Worm (Caenorhabditis elegans) whole organism, early embryonic: ENCODE results near the gene ntl-9.

Experiments
- B0310.2 ChIP-seq: sonication (generic microtip); optimal IDR thresholded peaks from 2 replicates; lab custom pipeline; 2016; ENCODE audit warnings: mild to moderate bottlenecking, missing genetic modification characterization, missing compliant biosample characterization
- F13C5.2 ChIP-seq: sonication (generic microtip); optimal IDR thresholded peaks from 2 replicates; lab custom pipeline; 2017; ENCODE audit warnings: mild to moderate bottlenecking, missing genetic modification characterization, inconsistent platforms, missing compliant biosample characterization
- aly-1 ChIP-seq: sonication (generic microtip); optimal IDR thresholded peaks from 2 replicates; lab custom pipeline; 2016; ENCODE audit warnings: missing genetic modification characterization, missing compliant biosample characterization
- ama-1 ChIP-seq: fragments of 150-350 bp; optimal IDR thresholded peaks from 2 replicates; lab custom pipeline; 2014
- ceh-13 ChIP-seq: fragments of 200-800 bp; sonication (Bioruptor generic); optimal IDR thresholded peaks from 2 replicates; lab custom pipeline; 2018; ENCODE audit warnings: mild to moderate bottlenecking, missing genetic modification characterization, missing compliant biosample characterization
- ceh-36 ChIP-seq: sonication (generic microtip); optimal IDR thresholded peaks from 2 replicates; lab custom pipeline; 2016; ENCODE audit warnings: missing genetic modification characterization, inconsistent platforms, missing compliant biosample characterization
- ets-7 ChIP-seq: sonication (generic microtip); optimal IDR thresholded peaks from 2 replicates; lab custom pipeline; 2016; ENCODE audit warnings: missing genotype, missing genetic modification characterization, missing compliant biosample characterization
- flt-1 ChIP-seq: fragments of 200-800 bp; sonication (Bioruptor generic); IDR thresholded peaks from 2 replicates; pipeline ENCODE4 v1.3.6; 2022; ENCODE audit warnings: missing genetic modification characterization, missing compliant biosample characterization
- hmbx-1 ChIP-seq: sonication (generic microtip); optimal IDR thresholded peaks from 2 replicates; lab custom pipeline; 2016; ENCODE audit warnings: mild to moderate bottlenecking, missing genetic modification characterization, missing compliant biosample characterization
- hmg-4 ChIP-seq: fragments of 200-800 bp; sonication (Bioruptor generic); optimal IDR thresholded peaks from 2 replicates; lab custom pipeline; 2018; ENCODE audit warnings: mild to moderate bottlenecking, missing genetic modification characterization, missing compliant biosample characterization
- hnd-1 ChIP-seq: sonication (generic microtip); optimal IDR thresholded peaks from 2 replicates; lab custom pipeline; 2016; ENCODE audit warnings: missing genetic modification characterization, missing compliant biosample characterization
- pes-1 ChIP-seq: fragments of 200-800 bp; sonication (Bioruptor generic); IDR thresholded peaks from 2 replicates; pipeline ENCODE4 v1.3.6; 2022; ENCODE audit warnings: missing genetic modification reagents, missing genetic modification characterization, missing compliant biosample characterization
- scrt-1 ChIP-seq: fragments of 200-800 bp; sonication (Bioruptor generic); IDR thresholded peaks from 2 replicates; pipeline ENCODE4 v1.3.6; 2022; ENCODE audit warnings: missing genetic modification characterization, missing compliant biosample characterization
- sea-1 ChIP-seq: fragments of 200-800 bp; sonication (Bioruptor generic); conservative IDR thresholded peaks from 2 replicates; pipeline ENCODE4 v1.3.6; 2022; ENCODE audit warnings: missing genetic modification characterization, missing compliant biosample characterization
- tbx-11 ChIP-seq: fragments of 200-800 bp; sonication (Bioruptor generic); IDR thresholded peaks from 2 replicates; pipeline ENCODE4 v1.3.6; 2022; ENCODE audit warnings: missing genetic modification characterization, missing compliant biosample characterization
- tbx-37 ChIP-seq: fragments of 200-800 bp; sonication (Bioruptor generic); conservative IDR thresholded peaks from 2 replicates; pipeline ENCODE4 v1.3.6; 2022; ENCODE audit warnings: missing genetic modification reagents, missing genetic modification characterization, missing compliant biosample characterization
- tra-4 ChIP-seq: sonication (generic microtip); optimal IDR thresholded peaks from 2 replicates; lab custom pipeline; 2017; ENCODE audit warnings: missing genetic modification characterization, missing compliant biosample characterization

ntl-9 gene

DNA sequence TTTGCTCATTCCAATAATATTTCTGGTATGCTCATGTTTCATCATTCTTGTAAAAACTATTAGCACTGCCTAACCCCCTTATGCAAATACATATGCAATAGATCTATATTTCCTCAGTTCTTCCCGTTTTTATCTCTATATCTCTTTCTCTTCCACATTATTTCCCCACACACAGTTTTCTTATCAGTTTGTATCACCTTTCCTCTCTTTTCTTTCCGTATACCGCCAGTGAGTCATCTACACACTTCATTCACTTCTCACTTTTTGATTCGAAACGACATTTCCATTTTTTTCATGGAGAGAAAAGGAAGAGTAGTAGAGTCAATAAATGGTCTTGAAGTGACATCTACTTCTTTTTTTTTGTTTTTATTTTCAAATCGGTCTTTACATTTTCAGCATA lies 37.9 kb upstream of the ntl-9 start:
- no peak for TF ChIP-seq F13C5.2 (tag; lab: Kevin White, UChicago)

DNA sequence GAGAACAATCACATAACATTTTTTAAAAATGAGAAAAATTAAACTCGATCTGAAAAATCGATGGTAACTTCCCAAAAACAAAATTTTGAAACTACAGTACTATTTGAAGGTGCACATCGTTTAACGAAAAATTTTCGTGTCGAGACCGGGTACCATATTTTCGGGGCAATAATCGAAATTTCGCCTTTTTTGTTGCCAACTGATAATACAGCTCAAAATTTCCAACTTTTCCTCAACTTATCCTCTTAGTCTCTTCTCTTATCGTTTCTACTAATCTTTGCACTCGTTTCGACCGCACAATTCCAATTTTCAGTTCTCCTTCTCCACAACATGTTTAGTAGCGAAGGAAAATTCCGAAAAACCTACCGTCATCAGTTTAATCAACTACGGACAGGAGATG lies 37.4 kb upstream of the ntl-9 start, which contains the start of gene rom-1:
TSS of gene rom-1 (plus strand) at position 301 of the 400 bp plus-strand sequence.
- TF ChIP-seq hmbx-1 (tag; lab: Kevin White, UChicago) (no peak), aly-1 (tag; lab: Kevin White, UChicago) (no peak), ama-1 (lab: Kevin White, UChicago) (no peak), tbx-37 (no peak), flt-1 (GFP tag; lab: Robert Waterston, UW) (no peak), F13C5.2 (tag; lab: Kevin White, UChicago) (no peak), hmg-4 (no peak), tra-4 (tag; lab: Kevin White, UChicago) (no peak), B0310.2 (tag; lab: Kevin White, UChicago) (no peak), scrt-1 (GFP tag; lab: Robert Waterston, UW) (no peak), hnd-1 (tag; lab: Kevin White, UChicago) (no peak)

DNA sequence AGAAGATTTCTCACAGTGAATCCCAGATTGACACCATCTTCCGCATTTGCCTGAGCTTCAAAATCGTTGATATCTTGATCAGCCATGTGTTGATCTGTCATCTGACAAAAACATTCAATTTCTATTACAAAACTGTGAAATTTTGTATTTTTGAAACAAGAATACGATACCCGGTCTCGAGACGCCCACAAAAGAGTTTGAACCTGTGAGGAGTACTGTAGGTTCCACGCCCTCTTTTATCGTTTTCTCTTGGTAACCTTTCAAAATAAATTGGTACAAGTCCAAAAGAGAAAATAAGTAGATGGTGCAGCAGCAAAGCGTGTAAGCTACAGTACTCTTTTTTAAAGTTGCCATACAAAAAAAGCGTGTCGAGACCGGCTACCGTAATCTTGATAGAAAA lies 34.4 kb upstream of the ntl-9 start, which contains the start of gene F26F4.12:
TSS of gene F26F4.12 (minus strand) at position 101 of the 400 bp plus-strand sequence.
- TF ChIP-seq ets-7 (tag; lab: Kevin White, UChicago) (no peak), tra-4 (tag; lab: Kevin White, UChicago) (no peak), ceh-13 (GFP tag; lab: Kevin White, UChicago) (no peak), sea-1 (GFP tag; lab: Robert Waterston, UW) (no peak), tbx-37 (no peak), hmg-4 (no peak), scrt-1 (GFP tag; lab: Robert Waterston, UW) (no peak), hnd-1 (tag; lab: Kevin White, UChicago) (no peak), aly-1 (tag; lab: Kevin White, UChicago) (no peak), pes-1 (GFP tag; lab: Robert Waterston, UW) (no peak), F13C5.2 (tag; lab: Kevin White, UChicago) (no peak), B0310.2 (tag; lab: Kevin White, UChicago) (no peak), tbx-11 (no peak), ama-1 (lab: Kevin White, UChicago) (no peak)

DNA sequence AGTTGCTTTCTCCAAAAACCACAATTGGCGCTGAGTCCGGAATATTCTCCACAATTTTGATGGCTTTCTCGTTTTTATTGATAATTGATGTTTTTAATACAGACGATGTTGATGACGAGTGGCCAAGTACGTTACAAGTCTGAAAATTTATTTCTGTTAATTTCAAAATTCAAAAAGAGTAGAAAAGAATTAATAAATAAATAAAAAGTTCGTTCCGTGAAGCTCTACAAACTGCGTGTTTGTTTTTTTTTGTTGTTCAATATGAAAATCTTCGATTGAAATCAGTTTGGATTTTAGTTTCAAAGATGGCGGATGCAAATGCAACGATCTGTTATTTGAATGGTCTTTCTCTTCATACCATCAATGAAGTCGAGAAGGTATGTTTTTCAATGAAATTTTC lies 33.4 kb upstream of the ntl-9 start, which contains the start of gene F26F4.2:
TSS of gene F26F4.2 (plus strand) at position 301 of the 400 bp plus-strand sequence.
- TF ChIP-seq B0310.2 (tag; lab: Kevin White, UChicago) (no peak), aly-1 (tag; lab: Kevin White, UChicago) (no peak), tra-4 (tag; lab: Kevin White, UChicago) (no peak), ceh-13 (GFP tag; lab: Kevin White, UChicago) (no peak), sea-1 (GFP tag; lab: Robert Waterston, UW) (no peak), flt-1 (GFP tag; lab: Robert Waterston, UW) (no peak), hmbx-1 (tag; lab: Kevin White, UChicago) (no peak), ets-7 (tag; lab: Kevin White, UChicago) (no peak), hmg-4 (no peak), hnd-1 (tag; lab: Kevin White, UChicago) (no peak), scrt-1 (GFP tag; lab: Robert Waterston, UW) (no peak), ama-1 (lab: Kevin White, UChicago) (no peak), ceh-36 (tag; lab: Kevin White, UChicago) (no peak)

DNA sequence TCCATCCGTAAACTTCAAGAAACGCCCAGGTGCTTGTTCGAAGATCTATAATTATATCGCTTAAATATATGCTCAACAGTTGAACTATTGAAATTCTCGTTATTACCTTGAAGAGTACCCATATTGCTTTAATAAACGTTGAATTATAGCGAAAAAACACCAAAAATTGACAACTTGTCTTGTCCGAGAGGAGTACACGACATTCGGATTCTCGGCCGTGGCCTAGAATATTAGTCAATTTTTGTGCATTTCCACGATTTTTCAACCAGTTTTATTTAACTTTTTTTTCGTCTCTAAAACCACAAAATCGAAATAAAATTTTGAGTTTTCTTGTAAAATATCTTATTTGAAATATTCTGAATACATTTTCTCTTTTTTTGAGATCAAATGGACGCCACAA lies 32.0 kb upstream of the ntl-9 start, which contains the start of the genes F26F4.9 and cee-1:
TSS of gene F26F4.9 (minus strand) at position 205 of the 400 bp plus-strand sequence.
TSS of gene cee-1 (plus strand) at position 383 of the 400 bp plus-strand sequence.
- no peak for TF ChIP-seq B0310.2 (tag; lab: Kevin White, UChicago)
- TF ChIP-seq ceh-13 (GFP tag; lab: Kevin White, UChicago), result no peak
- no peak for TF ChIP-seq sea-1 (GFP tag; lab: Robert Waterston, UW)
- 0 out of 2 replicates have a peak, but pooled peaks have one; percentile 25 for TF ChIP-seq tbx-37

DNA sequence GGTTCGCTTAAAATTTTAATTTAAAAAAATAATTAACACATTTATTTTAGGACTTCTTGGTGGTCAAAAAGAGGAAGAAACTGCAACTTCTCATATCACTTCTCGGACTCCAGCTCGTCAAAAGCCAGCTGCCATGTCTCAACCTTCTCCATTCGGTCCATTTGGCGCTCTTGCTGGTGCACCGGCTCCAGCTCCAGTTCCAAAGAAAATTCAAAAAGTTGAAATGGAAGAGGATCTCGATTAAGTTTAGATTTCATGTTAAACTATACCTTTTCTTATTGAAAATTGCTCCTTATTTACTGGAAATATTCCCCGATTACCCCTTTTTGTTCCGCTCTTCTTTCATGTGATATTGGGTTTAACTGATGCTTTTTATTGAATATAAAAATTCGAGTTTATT lies 30.6 kb upstream of the ntl-9 start:
- no peak for TF ChIP-seq scrt-1 (GFP tag; lab: Robert Waterston, UW)
- no peak for TF ChIP-seq sea-1 (GFP tag; lab: Robert Waterston, UW)
- TF ChIP-seq tbx-37, result no peak
- no peak for TF ChIP-seq ama-1 (lab: Kevin White, UChicago)
- TF ChIP-seq hmg-4, result no peak
- no peak for TF ChIP-seq hnd-1 (tag; lab: Kevin White, UChicago)
- no peak for TF ChIP-seq ceh-36 (tag; lab: Kevin White, UChicago)
- no peak for TF ChIP-seq ceh-13 (GFP tag; lab: Kevin White, UChicago)
- TF ChIP-seq flt-1 (GFP tag; lab: Robert Waterston, UW), result no peak
- TF ChIP-seq ets-7 (tag; lab: Kevin White, UChicago), result no peak
- TF ChIP-seq B0310.2 (tag; lab: Kevin White, UChicago), result no peak
- TF ChIP-seq tbx-11, result no peak
- no peak for TF ChIP-seq tra-4 (tag; lab: Kevin White, UChicago)
- no peak for TF ChIP-seq pes-1 (GFP tag; lab: Robert Waterston, UW)
- no peak for TF ChIP-seq F13C5.2 (tag; lab: Kevin White, UChicago)
- TF ChIP-seq hmbx-1 (tag; lab: Kevin White, UChicago), result no peak
- TF ChIP-seq aly-1 (tag; lab: Kevin White, UChicago), result no peak

DNA sequence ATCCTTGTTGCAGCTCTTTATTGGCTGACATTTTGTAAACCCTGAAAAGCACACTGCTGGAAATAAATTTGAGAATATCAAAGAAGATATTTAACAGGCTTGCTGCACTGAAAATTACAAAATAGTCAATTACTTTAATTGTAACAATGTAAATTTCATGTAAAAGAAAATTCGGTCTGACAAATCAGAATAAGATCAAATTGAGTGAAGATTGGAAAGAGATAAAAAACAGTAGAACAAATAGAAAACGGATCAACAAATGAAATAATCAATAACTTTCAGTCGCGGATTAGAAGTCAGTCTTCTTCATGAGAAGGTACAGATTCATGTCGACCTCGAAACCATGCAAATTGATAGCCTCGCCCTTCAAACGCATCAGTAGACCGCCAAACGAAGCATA lies 27.2 kb upstream of the ntl-9 start, which contains the start of gene rars-1:
TSS of gene rars-1 (minus strand) at position 101 of the 400 bp plus-strand sequence.
- TF ChIP-seq tra-4 (tag; lab: Kevin White, UChicago), result no peak
